Worm (Caenorhabditis elegans): Measurements from ENCODE around the gene R03H10.1.

The R03H10.1 gene

DNA sequence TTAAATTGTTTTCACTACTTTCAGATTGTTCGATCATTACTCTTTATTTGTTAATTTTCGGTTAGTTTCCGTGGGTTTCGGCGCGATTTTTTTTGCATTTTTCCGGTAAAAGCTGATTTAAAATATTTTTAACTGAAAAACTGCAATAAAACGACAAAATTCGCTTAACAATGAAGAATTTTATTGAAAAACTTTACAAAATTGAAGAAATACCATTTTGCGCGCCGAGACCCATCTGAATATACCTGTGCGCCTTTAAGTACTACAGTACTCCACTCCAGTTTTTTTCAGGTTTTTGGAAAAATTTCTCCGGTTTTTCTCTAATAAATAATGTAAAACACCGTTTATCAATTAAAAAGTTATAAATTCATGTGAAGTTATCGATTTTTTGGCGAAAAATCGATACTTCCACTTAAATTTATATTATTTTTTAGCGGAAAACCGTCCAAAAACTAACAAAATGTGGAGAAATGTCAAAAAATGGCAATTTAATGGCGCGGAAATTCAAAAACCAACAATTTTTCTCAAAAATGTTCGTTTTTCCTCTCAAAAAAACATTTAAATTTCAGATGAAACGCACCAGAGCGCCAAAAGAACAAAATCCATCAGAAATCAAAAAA lies 50.9 kb downstream of the R03H10.1 start, which contains the start of gene C16A11.10:
C16A11.10 (plus strand) TSS at position 570 of the 620 bp plus-strand sequence.
- TF ChIP-seq mep-1 (tag; optimal IDR thresholded peaks at IDR 0.05) (no peak), hlh-1 (tag; optimal IDR thresholded peaks at IDR 0.05) (no peak)

Data from whole organism, mixed stage, embryonic.